Worm (Caenorhabditis elegans) whole organism, early embryonic: ENCODE measurements around the gene pxl-1.

Experiments used
- B0310.2 ChIP-seq: sonication (generic microtip); optimal IDR thresholded peaks from 2 replicates; lab custom pipeline; 2016; ENCODE audit warnings: mild to moderate bottlenecking, missing genetic modification characterization, missing compliant biosample characterization
- aly-1 ChIP-seq: sonication (generic microtip); optimal IDR thresholded peaks from 2 replicates; lab custom pipeline; 2016; ENCODE audit warnings: missing genetic modification characterization, missing compliant biosample characterization
- ama-1 ChIP-seq: fragments of 150-350 bp; optimal IDR thresholded peaks from 2 replicates; lab custom pipeline; 2014
- ceh-36 ChIP-seq: sonication (generic microtip); optimal IDR thresholded peaks from 2 replicates; lab custom pipeline; 2016; ENCODE audit warnings: missing genetic modification characterization, inconsistent platforms, missing compliant biosample characterization
- ets-7 ChIP-seq: sonication (generic microtip); optimal IDR thresholded peaks from 2 replicates; lab custom pipeline; 2016; ENCODE audit warnings: missing genotype, missing genetic modification characterization, missing compliant biosample characterization
- flt-1 ChIP-seq: fragments of 200-800 bp; sonication (Bioruptor generic); IDR thresholded peaks from 2 replicates; pipeline ENCODE4 v1.3.6; 2022; ENCODE audit warnings: missing genetic modification characterization, missing compliant biosample characterization
- hmbx-1 ChIP-seq: sonication (generic microtip); optimal IDR thresholded peaks from 2 replicates; lab custom pipeline; 2016; ENCODE audit warnings: mild to moderate bottlenecking, missing genetic modification characterization, missing compliant biosample characterization
- hmg-4 ChIP-seq: fragments of 200-800 bp; sonication (Bioruptor generic); optimal IDR thresholded peaks from 2 replicates; lab custom pipeline; 2018; ENCODE audit warnings: mild to moderate bottlenecking, missing genetic modification characterization, missing compliant biosample characterization
- hnd-1 ChIP-seq: sonication (generic microtip); optimal IDR thresholded peaks from 2 replicates; lab custom pipeline; 2016; ENCODE audit warnings: missing genetic modification characterization, missing compliant biosample characterization
- pes-1 ChIP-seq: fragments of 200-800 bp; sonication (Bioruptor generic); IDR thresholded peaks from 2 replicates; pipeline ENCODE4 v1.3.6; 2022; ENCODE audit warnings: missing genetic modification reagents, missing genetic modification characterization, missing compliant biosample characterization
- scrt-1 ChIP-seq: fragments of 200-800 bp; sonication (Bioruptor generic); IDR thresholded peaks from 2 replicates; pipeline ENCODE4 v1.3.6; 2022; ENCODE audit warnings: missing genetic modification characterization, missing compliant biosample characterization
- sea-1 ChIP-seq: fragments of 200-800 bp; sonication (Bioruptor generic); conservative IDR thresholded peaks from 2 replicates; pipeline ENCODE4 v1.3.6; 2022; ENCODE audit warnings: missing genetic modification characterization, missing compliant biosample characterization
- tbx-11 ChIP-seq: fragments of 200-800 bp; sonication (Bioruptor generic); IDR thresholded peaks from 2 replicates; pipeline ENCODE4 v1.3.6; 2022; ENCODE audit warnings: missing genetic modification characterization, missing compliant biosample characterization

DNA sequence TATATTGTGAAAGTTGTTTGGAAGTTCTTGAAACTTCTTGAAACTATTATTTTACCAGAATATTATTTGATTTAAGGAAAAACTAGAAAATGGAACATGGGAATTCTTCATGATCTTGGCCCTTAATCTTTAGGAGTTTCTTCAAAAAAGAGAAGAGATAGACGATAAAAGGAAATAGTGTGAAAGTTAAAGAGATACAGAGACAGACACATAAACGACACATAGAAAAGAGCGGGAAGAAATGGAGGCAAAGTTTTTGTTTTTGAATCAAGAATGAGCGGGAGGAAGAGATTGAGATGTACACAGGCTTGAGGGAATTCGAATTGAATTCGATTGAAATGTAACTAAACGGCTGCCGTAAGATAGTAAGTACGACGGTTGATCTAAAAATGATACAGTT, 1.7 kb upstream of the pxl-1 start:
- TF ChIP-seq hmg-4 (GFP tag; lab: Kevin White, UChicago) (no peak), ama-1 (no peak), flt-1 (no peak), sea-1 (no peak), scrt-1 (GFP tag; lab: Robert Waterston, UW) (no peak), hnd-1 (tag; lab: Kevin White, UChicago) (no peak), tbx-11 (no peak), ceh-36 (tag; lab: Kevin White, UChicago) (no peak), B0310.2 (tag; lab: Kevin White, UChicago) (no peak), ets-7 (no peak), hmbx-1 (tag; lab: Kevin White, UChicago) (no peak), pes-1 (GFP tag; lab: Robert Waterston, UW) (no peak), aly-1 (tag; lab: Kevin White, UChicago) (no peak)
